Worm (Caenorhabditis elegans): ENCODE data around the gene Y52E8A.1.

Gene Y52E8A.1

ce11 chrII:4321766-4322165 is at the start of gene Y52E8A.1:
Gene Y52E8A.1 (plus strand): TSS chrII:4322066.
- no peak for TF ChIP-seq nhr-12 (tag; optimal IDR thresholded peaks at IDR 0.05)
- TF ChIP-seq sea-2 (GFP tag; optimal IDR thresholded peaks at IDR 0.05) = no peak
- no peak for TF ChIP-seq ceh-82 (tag; optimal IDR thresholded peaks at IDR 0.05)
- TF ChIP-seq snpc-4 (tag; optimal IDR thresholded peaks at IDR 0.05) = no peak
- TF ChIP-seq egl-27 (tag; optimal IDR thresholded peaks at IDR 0.05) = no peak
- TF ChIP-seq nhr-25 (tag; optimal IDR thresholded peaks at IDR 0.05) = no peak
- TF ChIP-seq R02D3.7 (tag; optimal IDR thresholded peaks at IDR 0.05) = no peak
- TF ChIP-seq nhr-237 (tag; optimal IDR thresholded peaks at IDR 0.05) = no peak
- TF ChIP-seq unc-62 (GFP tag; optimal IDR thresholded peaks at IDR 0.05) = no peak
- TF ChIP-seq lin-15B (tag; optimal IDR thresholded peaks at IDR 0.05) = no peak
- no peak for TF ChIP-seq unc-39 (tag; optimal IDR thresholded peaks at IDR 0.05)
- TF ChIP-seq nhr-67 (tag; optimal IDR thresholded peaks at IDR 0.05) = no peak
- no peak for TF ChIP-seq daf-12 (tag; optimal IDR thresholded peaks at IDR 0.05)
- TF ChIP-seq elt-1 (tag; optimal IDR thresholded peaks at IDR 0.05) = no peak
- TF ChIP-seq ama-1 (optimal IDR thresholded peaks at IDR 0.05) = no peak
- TF ChIP-seq skn-1 (tag; optimal IDR thresholded peaks at IDR 0.05) = no peak
- no peak for TF ChIP-seq tbx-2 (tag; optimal IDR thresholded peaks at IDR 0.05)
- TF ChIP-seq lsy-12 (tag; optimal IDR thresholded peaks at IDR 0.05) = no peak
- no peak for TF ChIP-seq ceh-16 (tag; optimal IDR thresholded peaks at IDR 0.05)
- no peak for TF ChIP-seq mdl-1 (tag; optimal IDR thresholded peaks at IDR 0.05)

ce11 chrII:4275637-4276252 is 46.1 kb upstream of the Y52E8A.1 start, which contains the start of gene npr-42:
Gene npr-42 (plus strand): TSS chrII:4276202.
- TF ChIP-seq lin-39 (tag; optimal IDR thresholded peaks at IDR 0.05) (no peak), zag-1 (tag; optimal IDR thresholded peaks at IDR 0.05) (no peak), nhr-12 (tag; optimal IDR thresholded peaks at IDR 0.05) (no peak), ama-1 (optimal IDR thresholded peaks at IDR 0.05) (no peak), daf-12 (tag; optimal IDR thresholded peaks at IDR 0.05) (no peak), nhr-23 (tag; optimal IDR thresholded peaks at IDR 0.05) (no peak), elt-1 (tag; optimal IDR thresholded peaks at IDR 0.05) (no peak), egl-5 (tag; optimal IDR thresholded peaks at IDR 0.05) (no peak), pqm-1 (tag; optimal IDR thresholded peaks at IDR 0.05) (no peak), nhr-43 (tag; optimal IDR thresholded peaks at IDR 0.05; ENCODE audit: poor library complexity, severe bottlenecking) (no peak), nhr-77 (tag; optimal IDR thresholded peaks at IDR 0.05) (no peak), ZK546.5 (tag; optimal IDR thresholded peaks at IDR 0.05) (no peak), egl-27 (tag; optimal IDR thresholded peaks at IDR 0.05) (no peak), eor-1 (tag; optimal IDR thresholded peaks at IDR 0.05) (no peak), tbx-2 (tag; optimal IDR thresholded peaks at IDR 0.05) (no peak), snpc-4 (tag; optimal IDR thresholded peaks at IDR 0.05) (no peak), elt-3 (tag; optimal IDR thresholded peaks at IDR 0.05) (no peak), ztf-11 (tag; optimal IDR thresholded peaks at IDR 0.05) (no peak), lin-15B (tag; optimal IDR thresholded peaks at IDR 0.05) (no peak), nfya-1 (tag; optimal IDR thresholded peaks at IDR 0.05; ENCODE audit: insufficient read depth) (no peak)

ce11 chrII:4276924-4277323 is 44.9 kb upstream of the Y52E8A.1 start:
- TF ChIP-seq nhr-43 (tag; optimal IDR thresholded peaks at IDR 0.05; ENCODE audit: poor library complexity, severe bottlenecking) = no peak
- TF ChIP-seq fkh-10 (GFP tag; optimal IDR thresholded peaks at IDR 0.05) = peak; percentile 9
- TF ChIP-seq nhr-11 (tag; optimal IDR thresholded peaks at IDR 0.05) = no peak

- TF ChIP-seq R02D3.7 (tag; optimal IDR thresholded peaks at IDR 0.05) (no peak), ama-1 (optimal IDR thresholded peaks at IDR 0.05) (no peak), ceh-28 (tag; optimal IDR thresholded peaks at IDR 0.05) (no peak), ztf-11 (tag; optimal IDR thresholded peaks at IDR 0.05) (no peak), mdl-1 (tag; optimal IDR thresholded peaks at IDR 0.05) (no peak), snpc-4 (tag; optimal IDR thresholded peaks at IDR 0.05) (no peak), ceh-82 (tag; optimal IDR thresholded peaks at IDR 0.05) (no peak), egl-27 (tag; optimal IDR thresholded peaks at IDR 0.05) (no peak), nhr-77 (tag; optimal IDR thresholded peaks at IDR 0.05) (no peak), ceh-9 (tag; optimal IDR thresholded peaks at IDR 0.05) (no peak), fkh-10 (GFP tag; optimal IDR thresholded peaks at IDR 0.05) (no peak), nhr-25 (tag; optimal IDR thresholded peaks at IDR 0.05) (no peak), zag-1 (tag; optimal IDR thresholded peaks at IDR 0.05) (no peak)
These were observed 44.2 kb upstream of the Y52E8A.1 start for ce11 chrII:4277639-4278038.

All from whole organism, L3 larva.